Fruit fly (Drosophila melanogaster) whole organism, embryonic: ENCODE data around the gene pot.

Experiments used
- Bgb ChIP-seq: fragments of 200-800 bp; sonication (Bioruptor generic); IDR thresholded peaks from 2 replicates; pipeline ENCODE4 v1.3.6; 2022; ENCODE audit warnings: missing biosample characterization, missing genetic modification characterization; ENCODE audit not compliant: partially characterized antibody
- BtbVII ChIP-seq: fragments of 200-800 bp; sonication (Bioruptor generic); optimal IDR thresholded peaks from 3 replicates; lab custom pipeline; 2017; ENCODE audit warnings: missing biosample characterization, mild to moderate bottlenecking, missing genetic modification characterization
- CG10543 ChIP-seq: fragments of 200-800 bp; sonication (Bioruptor generic); optimal IDR thresholded peaks from 3 replicates; lab custom pipeline; 2017; ENCODE audit warnings: missing biosample characterization, mild to moderate bottlenecking, missing genetic modification characterization, moderate library complexity
- CG12769 ChIP-seq: fragments of 200-800 bp; sonication (Bioruptor generic); optimal IDR thresholded peaks from 2 replicates; lab custom pipeline; 2019; ENCODE audit warnings: missing biosample characterization, mild to moderate bottlenecking, missing genetic modification characterization, moderate library complexity
- CG15011 ChIP-seq: fragments of 200-800 bp; sonication (Bioruptor generic); optimal IDR thresholded peaks from 3 replicates; lab custom pipeline; 2018; ENCODE audit warnings: missing biosample characterization, mild to moderate bottlenecking, missing genetic modification characterization
- CG17612 ChIP-seq: fragments of 200-800 bp; sonication (Bioruptor generic); IDR thresholded peaks from 2 replicates; pipeline ENCODE4 v1.3.6; 2022; ENCODE audit warnings: missing biosample characterization, missing genetic modification characterization
- CG2712 ChIP-seq: fragments of 200-800 bp; optimal IDR thresholded peaks from 3 replicates; lab custom pipeline; 2019; ENCODE audit warnings: missing biosample characterization, mild to moderate bottlenecking, missing genetic modification characterization, moderate library complexity
- CG2889 ChIP-seq: fragments of 200-800 bp; sonication (Bioruptor generic); IDR thresholded peaks from 3 replicates; pipeline ENCODE4 v1.3.6; 2022; ENCODE audit warnings: missing biosample characterization, missing genetic modification characterization
- CG32772 ChIP-seq: fragments of 200-800 bp; sonication (Bioruptor generic); IDR thresholded peaks from 2 replicates; pipeline ENCODE4 v1.3.6; 2022; ENCODE audit warnings: missing biosample characterization, missing genetic modification characterization
- CG33213 ChIP-seq: fragments of 200-800 bp; sonication (Bioruptor generic); optimal IDR thresholded peaks from 3 replicates; lab custom pipeline; 2016; ENCODE audit warnings: missing biosample characterization, missing genetic modification characterization
- CG4854 ChIP-seq: fragments of 200-800 bp; sonication (Bioruptor generic); optimal IDR thresholded peaks from 2 replicates; lab custom pipeline; 2016; ENCODE audit warnings: missing biosample characterization, missing genetic modification characterization, inconsistent platforms
- CG5180 ChIP-seq: fragments of 200-800 bp; sonication (Bioruptor generic); optimal IDR thresholded peaks from 3 replicates; lab custom pipeline; 2017; ENCODE audit warnings: missing biosample characterization, missing genetic modification characterization, mild to moderate bottlenecking, moderate library complexity, missing genetic modification reagents
- CG6813 ChIP-seq: fragments of 200-800 bp; sonication (Bioruptor generic); optimal IDR thresholded peaks from 2 replicates; lab custom pipeline; 2017; ENCODE audit warnings: missing biosample characterization, missing genetic modification characterization, mild to moderate bottlenecking, moderate library complexity, missing genetic modification reagents
- CG8290 ChIP-seq, 3 experiments: fragments of 200-800 bp; sonication (Bioruptor generic); optimal IDR thresholded peaks; 2 replicates each; lab custom pipeline; 2016 to 2019; ENCODE audit warnings: missing biosample characterization in 3 of 3, missing genetic modification characterization in 3 of 3, mild to moderate bottlenecking in 2 of 3, moderate library complexity in 1 of 3
- CG8388 ChIP-seq: fragments of 200-800 bp; sonication (Bioruptor generic); optimal IDR thresholded peaks from 2 replicates; lab custom pipeline; 2019; ENCODE audit warnings: missing biosample characterization, mild to moderate bottlenecking, missing genetic modification characterization, moderate library complexity
- CG8924 ChIP-seq: fragments of 200-800 bp; optimal IDR thresholded peaks from 3 replicates; lab custom pipeline; 2019; ENCODE audit warnings: missing biosample characterization, mild to moderate bottlenecking, missing genetic modification characterization, moderate library complexity
- Dp ChIP-seq: fragments of 200-800 bp; sonication (Bioruptor generic); optimal IDR thresholded peaks from 2 replicates; lab custom pipeline; 2018; ENCODE audit warnings: missing biosample characterization, mild to moderate bottlenecking, missing genetic modification characterization, moderate library complexity
- Jarid2 ChIP-seq: fragments of 200-800 bp; sonication (Bioruptor generic); optimal IDR thresholded peaks from 3 replicates; lab custom pipeline; 2017; ENCODE audit warnings: mild to moderate bottlenecking, missing biosample characterization, missing genetic modification reagents, missing genetic modification characterization
- MBD-R2 ChIP-seq: fragments of 200-800 bp; sonication (Bioruptor generic); IDR thresholded peaks from 2 replicates; pipeline ENCODE4 v1.3.6; 2022; ENCODE audit warnings: missing biosample characterization, missing genetic modification characterization
- Mad ChIP-seq: fragments of 200-800 bp; sonication (Bioruptor generic); optimal IDR thresholded peaks from 2 replicates; lab custom pipeline; 2016; ENCODE audit warnings: missing biosample characterization, missing genetic modification characterization
- Med ChIP-seq: fragments of 200-800 bp; sonication (Bioruptor generic); peaks from one replicate; lab custom pipeline; 2016; ENCODE audit warnings: missing biosample characterization, missing genetic modification characterization, mild to moderate bottlenecking, inconsistent platforms, moderate library complexity
- Pdp1 ChIP-seq, 2 experiments: fragments of 200-800 bp; sonication (Bioruptor generic); optimal IDR thresholded peaks; 3 replicates each; lab custom pipeline; 2016; ENCODE audit warnings: missing biosample characterization in 2 of 2, missing genetic modification characterization in 2 of 2, mild to moderate bottlenecking in 1 of 2, moderate library complexity in 1 of 2
- Rx ChIP-seq: fragments of 200-800 bp; sonication (Bioruptor generic); IDR thresholded peaks from 2 replicates; pipeline ENCODE4 v1.3.6; 2022; ENCODE audit warnings: missing biosample characterization, missing genetic modification characterization
- Sry-β ChIP-seq: fragments of 200-800 bp; sonication (Bioruptor generic); optimal IDR thresholded peaks from 2 replicates; lab custom pipeline; 2018; ENCODE audit warnings: missing biosample characterization, mild to moderate bottlenecking, missing genetic modification characterization, moderate library complexity
- Trl ChIP-seq, 3 experiments: fragments of >200 bp in 2 of 3; fragments of 200-800 bp in 1 of 3; sonication (Bioruptor generic) in 1 of 3; optimal IDR thresholded peaks; 2 replicates in 1 of 3; 3 replicates in 2 of 3; lab custom pipeline; 2016 to 2017; ENCODE audit warnings: missing biosample characterization in 1 of 3, missing genetic modification characterization in 1 of 3
- Xbp1 ChIP-seq: fragments of 200-800 bp; sonication (Bioruptor generic); optimal IDR thresholded peaks from 3 replicates; lab custom pipeline; 2016; ENCODE audit warnings: missing biosample characterization, mild to moderate bottlenecking, missing genetic modification characterization
- al ChIP-seq: fragments of 200-800 bp; sonication (Bioruptor generic); IDR thresholded peaks from 2 replicates; pipeline ENCODE4 v1.3.6; 2022; ENCODE audit warnings: missing biosample characterization, missing genetic modification characterization
- ap ChIP-seq: fragments of 200-800 bp; sonication (Bioruptor generic); IDR thresholded peaks from 2 replicates; pipeline ENCODE4 v1.3.6; 2022; ENCODE audit warnings: missing biosample characterization, missing genetic modification characterization
- chinmo ChIP-seq: fragments of 200-800 bp; sonication (Bioruptor generic); IDR thresholded peaks from 4 replicates; pipeline ENCODE4 v1.3.6; 2022; ENCODE audit warnings: missing biosample characterization, missing genetic modification characterization; ENCODE audit not compliant: partially characterized antibody
- crp ChIP-seq, 2 experiments: fragments of 200-800 bp; sonication (Bioruptor generic); optimal IDR thresholded peaks; 2 replicates in 1 of 2; 3 replicates in 1 of 2; lab custom pipeline; 2017; ENCODE audit warnings: missing biosample characterization in 2 of 2, missing genetic modification characterization in 2 of 2, mild to moderate bottlenecking in 1 of 2, moderate library complexity in 1 of 2
- dpn ChIP-seq, 2 experiments: fragments of 200-800 bp; sonication (Bioruptor generic); optimal IDR thresholded peaks; 3 replicates each; lab custom pipeline; 2016; ENCODE audit warnings: missing biosample characterization in 2 of 2, missing genetic modification characterization in 2 of 2
- ewg ChIP-seq: fragments of 200-800 bp; sonication (Bioruptor generic); optimal IDR thresholded peaks from 3 replicates; lab custom pipeline; 2017; ENCODE audit warnings: mild to moderate bottlenecking, missing biosample characterization, missing genetic modification reagents, missing genetic modification characterization
- gsb ChIP-seq: fragments of 200-800 bp; sonication (Bioruptor generic); IDR thresholded peaks from 2 replicates; pipeline ENCODE4 v1.3.6; 2022; ENCODE audit warnings: missing biosample characterization, missing genetic modification characterization
- hkb ChIP-seq, 2 experiments: fragments of 200-800 bp in 1 of 2; fragments of >200 bp in 1 of 2; sonication (Bioruptor generic) in 1 of 2; IDR thresholded peaks in 1 of 2; optimal IDR thresholded peaks in 1 of 2; 2 replicates each; pipeline versions ENCODE4 v1.3.6 to Lab custom; 2017 to 2022; ENCODE audit warnings: missing biosample characterization in 1 of 2, missing genetic modification characterization in 1 of 2
- jumu ChIP-seq: fragments of 200-800 bp; sonication (Bioruptor generic); optimal IDR thresholded peaks from 3 replicates; lab custom pipeline; 2016; ENCODE audit warnings: missing biosample characterization, missing genetic modification characterization
- ken ChIP-seq: fragments of 200-800 bp; sonication (Bioruptor generic); IDR thresholded peaks from 3 replicates; pipeline ENCODE4 v1.3.6; 2022; ENCODE audit warnings: missing biosample characterization, missing genetic modification characterization
- nom ChIP-seq: fragments of 200-800 bp; sonication (Bioruptor generic); optimal IDR thresholded peaks from 2 replicates; lab custom pipeline; 2017; ENCODE audit warnings: missing biosample characterization, missing genetic modification characterization, mild to moderate bottlenecking, moderate library complexity, missing genetic modification reagents
- odd ChIP-seq: fragments of 200-800 bp; sonication (Bioruptor generic); optimal IDR thresholded peaks from 2 replicates; lab custom pipeline; 2017; ENCODE audit warnings: missing biosample characterization, mild to moderate bottlenecking, missing genetic modification characterization
- onecut ChIP-seq: fragments of 200-800 bp; sonication (Bioruptor generic); IDR thresholded peaks from 2 replicates; pipeline ENCODE4 v1.3.6; 2022; ENCODE audit warnings: missing biosample characterization, missing genetic modification characterization
- rib ChIP-seq: fragments of 200-800 bp; sonication (Bioruptor generic); IDR thresholded peaks from 2 replicates; pipeline ENCODE4 v1.3.6; 2022; ENCODE audit warnings: missing biosample characterization, missing genetic modification characterization
- row ChIP-seq: fragments of 200-800 bp; sonication (Bioruptor generic); IDR thresholded peaks from 3 replicates; pipeline ENCODE4 v1.3.6; 2022; ENCODE audit warnings: missing biosample characterization, missing genetic modification characterization
- sens ChIP-seq: fragments of 200-800 bp; sonication (Bioruptor generic); peaks from one replicate; lab custom pipeline; 2016; ENCODE audit warnings: missing biosample characterization, missing genetic modification characterization
- sqz ChIP-seq: fragments of 200-800 bp; sonication (Bioruptor generic); optimal IDR thresholded peaks from 3 replicates; lab custom pipeline; 2018; ENCODE audit warnings: missing biosample characterization, mild to moderate bottlenecking, missing genetic modification characterization
- vvl ChIP-seq: fragments of 200-800 bp; sonication (Bioruptor generic); IDR thresholded peaks from 2 replicates; pipeline ENCODE4 v1.3.6; 2022; ENCODE audit warnings: missing biosample characterization, missing genetic modification characterization
- z ChIP-seq: fragments of 200-800 bp; sonication (Bioruptor generic); IDR thresholded peaks from 3 replicates; pipeline ENCODE4 v1.3.6; 2022; ENCODE audit warnings: missing biosample characterization, missing genetic modification characterization

The pot gene

DNA sequence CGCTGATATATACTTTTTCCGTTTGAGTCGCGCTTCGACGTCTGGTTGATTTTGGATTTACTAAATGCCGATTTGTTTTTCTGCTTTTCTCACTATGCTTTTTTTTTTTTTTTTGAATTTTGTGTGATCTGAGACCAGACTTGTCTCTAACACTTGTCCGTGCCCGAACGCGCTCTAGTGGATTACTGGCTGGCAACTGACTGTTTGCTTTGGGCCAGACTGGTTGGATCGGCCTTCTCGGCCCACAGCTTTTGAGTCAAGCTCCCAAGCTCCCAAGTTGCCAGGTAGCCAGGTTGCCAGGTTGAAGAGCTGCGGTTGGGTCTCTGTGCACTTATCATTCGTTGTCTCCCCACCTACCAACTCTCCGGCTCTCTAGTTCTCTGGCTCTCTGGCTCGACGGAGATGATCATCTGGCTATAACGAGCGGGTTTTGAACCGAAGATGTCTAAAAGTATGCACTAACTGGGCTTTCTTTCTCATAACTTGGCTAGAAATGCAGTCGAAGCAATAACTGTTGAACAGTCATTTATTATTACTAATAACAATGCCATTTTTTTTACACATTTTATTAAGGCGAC lies at the start of gene pot:
TSS of gene pot (minus strand) at position 205 of the 578 bp plus-strand sequence.
- TF ChIP-seq hkb (optimal IDR thresholded peaks at IDR 0.05; lab: Kevin White, UChicago) (no peak), hkb (GFP tag; IDR thresholded peaks at IDR 0.05; lab: Robert Waterston, UW) (0 out of 2 replicates have a peak, but pooled peaks have one; percentile 21), CG8924 (tag; lab: Kevin White, UChicago) (no peak), vvl (GFP tag; lab: Robert Waterston, UW) (peak; percentile 34; the same call in 1 of the 2 replicates), row (peak; percentile 22; the same call in 1 of the 3 replicates), CG5180 (GFP tag; lab: Kevin White, UChicago) (peak; percentile 84), CG17612 (GFP tag; lab: Robert Waterston, UW) (peak; percentile 84), CG12769 (tag; lab: Kevin White, UChicago) (peak; percentile 46), Sry-β (GFP tag; lab: Kevin White, UChicago) (peak; percentile 88), CG10543 (GFP tag; lab: Kevin White, UChicago) (peak; percentile 8), CG8290 (GFP tag; optimal IDR thresholded peaks at IDR 0.05; lab: Kevin White, UChicago) (no peak), CG8290 (tag; optimal IDR thresholded peaks at IDR 0.05; lab: Kevin White, UChicago) (peak in 1 of 2 experiments; percentile 47), CG4854 (GFP tag; lab: Kevin White, UChicago) (no peak), Bgb (GFP tag; lab: Robert Waterston, UW) (0 out of 2 replicates have a peak, but pooled peaks have one; percentile 14), nom (GFP tag; lab: Kevin White, UChicago) (peak; percentile 7), Jarid2 (GFP tag; lab: Kevin White, UChicago) (peak; percentile 39), sens (GFP tag; lab: Kevin White, UChicago) (peak; percentile 41), Dp (no peak), sqz (GFP tag; lab: Kevin White, UChicago) (peak; percentile 26), chinmo (GFP tag; lab: Robert Waterston, UW) (peak; percentile 71; the same call in 2 of the 4 replicates), BtbVII (no peak), Trl (optimal IDR thresholded peaks at IDR 0.05; lab: Kevin White, UChicago) (peak; percentile 56 to 59), Trl (GFP tag; optimal IDR thresholded peaks at IDR 0.05; lab: Kevin White, UChicago) (no peak), z (0 out of 3 replicates have a peak, but pooled peaks have one; percentile 18), Med (peak; percentile 55), CG6813 (GFP tag; lab: Kevin White, UChicago) (no peak), ap (GFP tag; lab: Robert Waterston, UW) (no peak)

DNA sequence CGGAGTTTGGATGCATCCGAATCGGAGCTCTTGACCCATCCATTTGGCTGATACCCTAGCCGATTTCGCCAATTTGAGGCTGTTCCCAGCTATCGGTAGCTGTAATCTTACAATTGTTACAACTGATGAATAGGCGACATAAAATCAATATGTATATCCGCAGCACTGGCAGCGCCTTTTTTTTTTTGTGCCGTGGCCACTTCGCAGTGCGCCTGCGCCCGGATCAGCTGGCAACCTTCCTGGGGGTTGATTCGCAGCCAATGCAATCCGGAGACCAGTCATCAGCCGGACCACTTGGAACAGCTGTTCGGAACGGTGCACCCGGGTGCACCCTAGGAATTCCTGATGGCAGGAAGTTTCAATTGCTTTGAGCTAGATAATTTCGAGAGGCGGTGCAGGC lies 13.7 kb upstream of the pot start, which contains the start of gene Pdzd8:
TSS of gene Pdzd8 (minus strand) at position 125 of the 400 bp plus-strand sequence.
- TF ChIP-seq onecut (GFP tag; lab: Robert Waterston, UW) (peak; percentile 93), crp (GFP tag; optimal IDR thresholded peaks at IDR 0.05; lab: Kevin White, UChicago) (peak in 1 of 2 experiments; percentile 62), gsb (GFP tag; lab: Robert Waterston, UW) (no peak), chinmo (GFP tag; lab: Robert Waterston, UW) (0 out of 4 replicates have a peak, but pooled peaks have one; percentile 15), rib (no peak), ewg (GFP tag; lab: Kevin White, UChicago) (peak; percentile 89)

DNA sequence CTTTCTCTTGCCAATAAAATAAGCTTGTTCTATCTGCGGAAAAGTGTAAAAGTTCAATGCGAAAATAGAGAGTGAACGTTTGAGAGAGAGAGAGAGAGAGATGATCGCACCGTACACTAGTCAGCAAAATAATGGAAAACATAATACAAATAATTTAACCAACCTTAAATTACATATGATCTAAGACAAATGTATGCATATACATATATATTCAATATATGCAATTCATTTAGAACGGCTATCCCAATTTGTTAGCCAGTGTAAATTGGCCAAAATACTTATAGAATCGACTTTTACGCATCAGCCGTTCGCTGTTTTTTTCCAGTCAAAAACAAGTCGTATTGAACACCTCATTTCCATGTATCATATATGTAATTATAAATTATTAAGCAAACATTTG lies 8.2 kb upstream of the pot start:
- TF ChIP-seq CG32772 (GFP tag; lab: Robert Waterston, UW): peak; percentile 46; the same call in 1 of the 2 replicates
- peak in 1 of 2 experiments; percentile 12 for TF ChIP-seq Pdp1 (GFP tag; optimal IDR thresholded peaks at IDR 0.05; lab: Kevin White, UChicago)
- no peak for TF ChIP-seq Mad (GFP tag; lab: Kevin White, UChicago)
- peak; percentile 6 for TF ChIP-seq CG8388 (GFP tag; lab: Kevin White, UChicago)
- 0 out of 2 replicates have a peak, but pooled peaks have one; percentile 43 for TF ChIP-seq Rx (GFP tag; lab: Robert Waterston, UW)
- TF ChIP-seq jumu (GFP tag; lab: Kevin White, UChicago): no peak
- peak; percentile 12 for TF ChIP-seq CG15011
- TF ChIP-seq ken (GFP tag; lab: Robert Waterston, UW): peak; percentile 70; the same call in 2 of the 3 replicates
- peak in 1 of 2 experiments; percentile 39 for TF ChIP-seq dpn (GFP tag; optimal IDR thresholded peaks at IDR 0.05; lab: Kevin White, UChicago)
- peak; percentile 56 for TF ChIP-seq al (GFP tag; lab: Robert Waterston, UW)
- TF ChIP-seq odd (GFP tag; lab: Kevin White, UChicago): no peak
- TF ChIP-seq Xbp1 (GFP tag; lab: Kevin White, UChicago): peak; percentile 35
- TF ChIP-seq CG33213: no peak
- TF ChIP-seq CG2889: peak; percentile 75; the same call in 2 of the 3 replicates
- no peak for TF ChIP-seq CG2712
- TF ChIP-seq MBD-R2 (GFP tag; lab: Robert Waterston, UW): peak; percentile 48; the same call in 1 of the 2 replicates
